Worm (Caenorhabditis elegans): ENCODE measurements around the gene wdfy-3.
A peak's percentile ranks its signal among the peaks of the same experiment; 100 is the strongest.

The wdfy-3 gene

ce11 chrIV:12640875-12641860 lies 12.0 kb upstream of the wdfy-3 start:
- TF ChIP-seq zim-3 (tag; optimal IDR thresholded peaks at IDR 0.05) (no peak), egl-18 (GFP tag; IDR thresholded peaks at IDR 0.05) (no peak), tbp1 (GFP tag; optimal IDR thresholded peaks at IDR 0.05) (no peak), efl-1 (GFP tag; optimal IDR thresholded peaks at IDR 0.05) (no peak)

ce11 chrIV:12650597-12650996 lies 2.6 kb upstream of the wdfy-3 start:
- no peak for TF ChIP-seq Y67H2A.10 (GFP tag; conservative IDR thresholded peaks at IDR 0.05)
- TF ChIP-seq C17E4.6 (GFP tag; IDR thresholded peaks at IDR 0.05): no peak
- no peak for TF ChIP-seq attf-3 (GFP tag; conservative IDR thresholded peaks at IDR 0.05)
- no peak for TF ChIP-seq D2030.7 (GFP tag; IDR thresholded peaks at IDR 0.05)
- no peak for TF ChIP-seq gei-17 (GFP tag; optimal IDR thresholded peaks at IDR 0.05)
- TF ChIP-seq him-1 (tag; optimal IDR thresholded peaks at IDR 0.05): peak; percentile 4
- no peak for TF ChIP-seq dpff-1 (tag; optimal IDR thresholded peaks at IDR 0.05)

- TF ChIP-seq hmg-1.2 (GFP tag; IDR thresholded peaks at IDR 0.05): peak; percentile 7; the same call in 1 of the 2 replicates
- peak; percentile 37 for TF ChIP-seq K12H6.12 (tag; optimal IDR thresholded peaks at IDR 0.05)
- no peak for TF ChIP-seq F57C9.4 (tag; optimal IDR thresholded peaks at IDR 0.05)
These were observed 1.6 kb upstream of the wdfy-3 start for ce11 chrIV:12651570-12651969.

- TF ChIP-seq F22D6.2 (tag; optimal IDR thresholded peaks at IDR 0.05) (no peak), lag-1 (GFP tag; IDR thresholded peaks at IDR 0.05) (no peak)
These were observed 21.5 kb downstream of the wdfy-3 start, which contains the start of gene T23B5.4 for ce11 chrIV:12674700-12675099. TSS of gene T23B5.4 (plus strand) at chrIV:12675000.

- peak; percentile 18 for TF ChIP-seq him-1 (tag; optimal IDR thresholded peaks at IDR 0.05)
These were observed 23.9 kb downstream of the wdfy-3 start, which contains the start of gene T23B5.6 for ce11 chrIV:12677137-12677536. TSS of gene T23B5.6 (minus strand) at chrIV:12677237.

- TF ChIP-seq C06A6.2 (GFP tag; conservative IDR thresholded peaks at IDR 0.05) (no peak), F33H1.4 (GFP tag; IDR thresholded peaks at IDR 0.05) (no peak), efl-1 (GFP tag; optimal IDR thresholded peaks at IDR 0.05) (no peak), ztf-26 (tag; optimal IDR thresholded peaks at IDR 0.05) (no peak), ztf-28 (GFP tag; IDR thresholded peaks at IDR 0.05) (no peak), ztf-22 (GFP tag; optimal IDR thresholded peaks at IDR 0.05) (no peak), hmg-20 (GFP tag; IDR thresholded peaks at IDR 0.05) (no peak), dpl-1 (GFP tag; optimal IDR thresholded peaks at IDR 0.05) (peak; percentile 38)
These were observed 31.1 kb downstream of the wdfy-3 start, which contains the start of gene prmt-9 for ce11 chrIV:12684341-12684740. TSS of gene prmt-9 (minus strand) at chrIV:12684378.

- peak; percentile 39 for TF ChIP-seq F49E8.2 (tag; optimal IDR thresholded peaks at IDR 0.05; ENCODE audit: insufficient read depth)
- TF ChIP-seq madf-6 (GFP tag; IDR thresholded peaks at IDR 0.05): peak; percentile 51; the same call in 1 of the 2 replicates
- TF ChIP-seq hmg-1.2 (GFP tag; IDR thresholded peaks at IDR 0.05): peak; percentile 23; the same call in 1 of the 2 replicates
- TF ChIP-seq snpc-1.3 (tag; optimal IDR thresholded peaks at IDR 0.05; ENCODE audit: insufficient read depth): peak; percentile 54
- peak; percentile 49 for TF ChIP-seq lin-54 (GFP tag; optimal IDR thresholded peaks at IDR 0.05)
- TF ChIP-seq lin-35 (GFP tag; optimal IDR thresholded peaks at IDR 0.05): no peak
- peak; percentile 10 for TF ChIP-seq snpc-3.4 (tag; optimal IDR thresholded peaks at IDR 0.05)
- peak; percentile 49; the same call in 1 of the 2 replicates for TF ChIP-seq D2030.7 (GFP tag; IDR thresholded peaks at IDR 0.05)
- TF ChIP-seq tbp1 (GFP tag; optimal IDR thresholded peaks at IDR 0.05): peak; percentile 17
- TF ChIP-seq attf-5 (GFP tag; optimal IDR thresholded peaks at IDR 0.05): no peak
- no peak for TF ChIP-seq B0261.1 (tag; optimal IDR thresholded peaks at IDR 0.05)
- TF ChIP-seq lsl-1 (GFP tag; optimal IDR thresholded peaks at IDR 0.05): peak; percentile 80
- TF ChIP-seq snpc-4 (GFP tag; optimal IDR thresholded peaks at IDR 0.05): no peak
- peak in 2 of 4 experiments; percentile 14 to 31 for TF ChIP-seq snpc-4 (tag; optimal IDR thresholded peaks at IDR 0.05)
These were observed 31.8 kb downstream of the wdfy-3 start for ce11 chrIV:12684826-12685594.

Data from whole organism, young adult.